Fruit fly (Drosophila melanogaster): ENCODE data around the gene CtsL4.

Gene CtsL4

dm6 chr2L:10306518-10307260 is 49.7 kb downstream of the CtsL4 start, which contains the start of the genes CG5390 and CG4968 (continued):
- no peak for TF ChIP-seq CG4318 (GFP tag; optimal IDR thresholded peaks at IDR 0.05)
- TF ChIP-seq CG3919 (GFP tag; optimal IDR thresholded peaks at IDR 0.05) = no peak
- peak; percentile 77 for TF ChIP-seq OdsH (GFP tag; optimal IDR thresholded peaks at IDR 0.05)
- peak; percentile 74 for TF ChIP-seq CG3032 (tag; optimal IDR thresholded peaks at IDR 0.05)
- peak; percentile 61 for TF ChIP-seq lz (GFP tag; optimal IDR thresholded peaks at IDR 0.05)
- TF ChIP-seq dac (GFP tag; optimal IDR thresholded peaks at IDR 0.05) = peak; percentile 59
- TF ChIP-seq CG6854 (GFP tag; optimal IDR thresholded peaks at IDR 0.05) = peak; percentile 46
- TF ChIP-seq vri (GFP tag; optimal IDR thresholded peaks at IDR 0.05) = peak; percentile 70
- peak; percentile 16 for TF ChIP-seq Sox15 (GFP tag; optimal IDR thresholded peaks at IDR 0.05)
- TF ChIP-seq CG15336 (GFP tag; IDR thresholded peaks at IDR 0.05) = peak; percentile 87
- peak; percentile 77 for TF ChIP-seq Ets96B (tag; optimal IDR thresholded peaks at IDR 0.05)
- TF ChIP-seq esn (GFP tag; optimal IDR thresholded peaks at IDR 0.05) = peak; percentile 77
- TF ChIP-seq CG11294 (GFP tag; IDR thresholded peaks at IDR 0.05) = no peak; the same call in 1 of the 2 replicates
- TF ChIP-seq net (GFP tag; optimal IDR thresholded peaks at IDR 0.05) = no peak
- peak; percentile 74 for TF ChIP-seq acj6 (GFP tag; optimal IDR thresholded peaks at IDR 0.05)
- no peak for TF ChIP-seq Smox (GFP tag; optimal IDR thresholded peaks at IDR 0.05)
- TF ChIP-seq CG16779 (tag; optimal IDR thresholded peaks at IDR 0.05) = no peak
- no peak for TF ChIP-seq Hr38 (GFP tag; optimal IDR thresholded peaks at IDR 0.05)
- peak; percentile 75 for TF ChIP-seq Sox102F (GFP tag; optimal IDR thresholded peaks at IDR 0.05)
- TF ChIP-seq fd85E (GFP tag; optimal IDR thresholded peaks at IDR 0.05) = no peak
- TF ChIP-seq Sox14 (GFP tag; optimal IDR thresholded peaks at IDR 0.05) = peak; percentile 62
- TF ChIP-seq Hr4 (GFP tag; optimal IDR thresholded peaks at IDR 0.05) = peak; percentile 74
- TF ChIP-seq salr (GFP tag; optimal IDR thresholded peaks at IDR 0.05) = peak; percentile 7 to 53
- TF ChIP-seq CG10669 (GFP tag; optimal IDR thresholded peaks at IDR 0.05) = no peak
- no peak for TF ChIP-seq CG8632 (GFP tag; optimal IDR thresholded peaks at IDR 0.05)
- peak; percentile 51 for TF ChIP-seq CG31627 (GFP tag; optimal IDR thresholded peaks at IDR 0.05)
- TF ChIP-seq eg (GFP tag; IDR thresholded peaks at IDR 0.05) = no peak; the same call in 2 of the 3 replicates
- peak; percentile 36 for TF ChIP-seq CG11762 (GFP tag; optimal IDR thresholded peaks at IDR 0.05; ENCODE audit: insufficient read depth)
- peak; percentile 66 for TF ChIP-seq topi (GFP tag; optimal IDR thresholded peaks at IDR 0.05)
- peak in 1 of 2 experiments; percentile 77 for TF ChIP-seq ss (GFP tag; optimal IDR thresholded peaks at IDR 0.05)
- TF ChIP-seq fkh (GFP tag; optimal IDR thresholded peaks at IDR 0.05) = no peak
- TF ChIP-seq svp (GFP tag) = no peak
- TF ChIP-seq CG1621 (tag; optimal IDR thresholded peaks at IDR 0.05) = no peak
- peak; percentile 89 for TF ChIP-seq Eip93F (GFP tag; optimal IDR thresholded peaks at IDR 0.05)
- TF ChIP-seq CG6808 (GFP tag; optimal IDR thresholded peaks at IDR 0.05) = peak; percentile 65
- TF ChIP-seq CG10631 (GFP tag; optimal IDR thresholded peaks at IDR 0.05) = peak; percentile 80
- peak; percentile 59 for TF ChIP-seq Lpt (GFP tag; optimal IDR thresholded peaks at IDR 0.05)
- TF ChIP-seq Eip75B (GFP tag; optimal IDR thresholded peaks at IDR 0.05) = peak; percentile 58
- TF ChIP-seq Hr39 (GFP tag; optimal IDR thresholded peaks at IDR 0.05) = no peak
- TF ChIP-seq CG7368 (GFP tag; optimal IDR thresholded peaks at IDR 0.05) = no peak
- peak; percentile 70 for TF ChIP-seq CG34406 (GFP tag; optimal IDR thresholded peaks at IDR 0.05)
- TF ChIP-seq CG6792 (GFP tag; optimal IDR thresholded peaks at IDR 0.05) = peak; percentile 74
- peak; percentile 55 for TF ChIP-seq cyc (GFP tag; optimal IDR thresholded peaks at IDR 0.05)
- peak; percentile 90 for TF ChIP-seq Eip78C (GFP tag)

Data from whole organism, prepupa.